Worm (Caenorhabditis elegans) whole organism, early embryonic: ENCODE measurements around the gene C10B5.1.

ENCODE experiments used
- B0310.2 ChIP-seq: sonication (generic microtip); optimal IDR thresholded peaks from 2 replicates; lab custom pipeline; 2016; ENCODE audit warnings: mild to moderate bottlenecking, missing genetic modification characterization, missing compliant biosample characterization
- F13C5.2 ChIP-seq: sonication (generic microtip); optimal IDR thresholded peaks from 2 replicates; lab custom pipeline; 2017; ENCODE audit warnings: mild to moderate bottlenecking, missing genetic modification characterization, inconsistent platforms, missing compliant biosample characterization
- aly-1 ChIP-seq: sonication (generic microtip); optimal IDR thresholded peaks from 2 replicates; lab custom pipeline; 2016; ENCODE audit warnings: missing genetic modification characterization, missing compliant biosample characterization
- ama-1 ChIP-seq: fragments of 150-350 bp; optimal IDR thresholded peaks from 2 replicates; lab custom pipeline; 2014
- ceh-13 ChIP-seq: fragments of 200-800 bp; sonication (Bioruptor generic); optimal IDR thresholded peaks from 2 replicates; lab custom pipeline; 2018; ENCODE audit warnings: mild to moderate bottlenecking, missing genetic modification characterization, missing compliant biosample characterization
- ceh-36 ChIP-seq: sonication (generic microtip); optimal IDR thresholded peaks from 2 replicates; lab custom pipeline; 2016; ENCODE audit warnings: missing genetic modification characterization, inconsistent platforms, missing compliant biosample characterization
- ets-7 ChIP-seq: sonication (generic microtip); optimal IDR thresholded peaks from 2 replicates; lab custom pipeline; 2016; ENCODE audit warnings: missing genotype, missing genetic modification characterization, missing compliant biosample characterization
- flt-1 ChIP-seq: fragments of 200-800 bp; sonication (Bioruptor generic); IDR thresholded peaks from 2 replicates; pipeline ENCODE4 v1.3.6; 2022; ENCODE audit warnings: missing genetic modification characterization, missing compliant biosample characterization
- hmbx-1 ChIP-seq: sonication (generic microtip); optimal IDR thresholded peaks from 2 replicates; lab custom pipeline; 2016; ENCODE audit warnings: mild to moderate bottlenecking, missing genetic modification characterization, missing compliant biosample characterization
- hmg-4 ChIP-seq: fragments of 200-800 bp; sonication (Bioruptor generic); optimal IDR thresholded peaks from 2 replicates; lab custom pipeline; 2018; ENCODE audit warnings: mild to moderate bottlenecking, missing genetic modification characterization, missing compliant biosample characterization
- hnd-1 ChIP-seq: sonication (generic microtip); optimal IDR thresholded peaks from 2 replicates; lab custom pipeline; 2016; ENCODE audit warnings: missing genetic modification characterization, missing compliant biosample characterization
- pes-1 ChIP-seq: fragments of 200-800 bp; sonication (Bioruptor generic); IDR thresholded peaks from 2 replicates; pipeline ENCODE4 v1.3.6; 2022; ENCODE audit warnings: missing genetic modification reagents, missing genetic modification characterization, missing compliant biosample characterization
- scrt-1 ChIP-seq: fragments of 200-800 bp; sonication (Bioruptor generic); IDR thresholded peaks from 2 replicates; pipeline ENCODE4 v1.3.6; 2022; ENCODE audit warnings: missing genetic modification characterization, missing compliant biosample characterization
- sea-1 ChIP-seq: fragments of 200-800 bp; sonication (Bioruptor generic); conservative IDR thresholded peaks from 2 replicates; pipeline ENCODE4 v1.3.6; 2022; ENCODE audit warnings: missing genetic modification characterization, missing compliant biosample characterization
- tbx-11 ChIP-seq: fragments of 200-800 bp; sonication (Bioruptor generic); IDR thresholded peaks from 2 replicates; pipeline ENCODE4 v1.3.6; 2022; ENCODE audit warnings: missing genetic modification characterization, missing compliant biosample characterization
- tbx-37 ChIP-seq: fragments of 200-800 bp; sonication (Bioruptor generic); conservative IDR thresholded peaks from 2 replicates; pipeline ENCODE4 v1.3.6; 2022; ENCODE audit warnings: missing genetic modification reagents, missing genetic modification characterization, missing compliant biosample characterization
- tra-4 ChIP-seq: sonication (generic microtip); optimal IDR thresholded peaks from 2 replicates; lab custom pipeline; 2017; ENCODE audit warnings: missing genetic modification characterization, missing compliant biosample characterization

C10B5.1 gene

ce11 chrV:8610633-8611404, 29.8 kb downstream of the C10B5.1 start, which contains the start of gene fip-4:
TSS of gene fip-4 (minus strand) at chrV:8611268.
- TF ChIP-seq ama-1 (lab: Kevin White, UChicago) (no peak), tra-4 (no peak), sea-1 (GFP tag; lab: Robert Waterston, UW) (no peak), ets-7 (tag; lab: Kevin White, UChicago) (no peak), hmg-4 (GFP tag; lab: Kevin White, UChicago) (no peak), tbx-37 (no peak), scrt-1 (no peak), flt-1 (GFP tag; lab: Robert Waterston, UW) (no peak), tbx-11 (no peak), hmbx-1 (tag; lab: Kevin White, UChicago) (no peak), ceh-13 (no peak), aly-1 (tag; lab: Kevin White, UChicago) (no peak), ceh-36 (tag; lab: Kevin White, UChicago) (no peak)

ce11 chrV:8615711-8616110, 34.6 kb downstream of the C10B5.1 start:
- TF ChIP-seq F13C5.2 (tag; lab: Kevin White, UChicago) (no peak), pes-1 (GFP tag; lab: Robert Waterston, UW) (no peak), aly-1 (tag; lab: Kevin White, UChicago) (no peak), hmg-4 (GFP tag; lab: Kevin White, UChicago) (no peak), ceh-13 (no peak), hnd-1 (tag; lab: Kevin White, UChicago) (no peak), tra-4 (no peak)

ce11 chrV:8618738-8619137, 37.7 kb downstream of the C10B5.1 start, which contains the start of gene grd-5:
TSS of gene grd-5 (plus strand) at chrV:8619032.
- TF ChIP-seq B0310.2 (tag; lab: Kevin White, UChicago) (no peak), flt-1 (GFP tag; lab: Robert Waterston, UW) (no peak), ceh-13 (no peak), tbx-37 (no peak), ets-7 (tag; lab: Kevin White, UChicago) (no peak), ceh-36 (tag; lab: Kevin White, UChicago) (no peak), aly-1 (tag; lab: Kevin White, UChicago) (no peak), pes-1 (GFP tag; lab: Robert Waterston, UW) (no peak), F13C5.2 (tag; lab: Kevin White, UChicago) (no peak), sea-1 (GFP tag; lab: Robert Waterston, UW) (no peak), hnd-1 (tag; lab: Kevin White, UChicago) (no peak), scrt-1 (no peak), ama-1 (lab: Kevin White, UChicago) (no peak)

- TF ChIP-seq B0310.2 (tag; lab: Kevin White, UChicago), result no peak
- no peak for TF ChIP-seq ceh-36 (tag; lab: Kevin White, UChicago)
- TF ChIP-seq hmg-4 (GFP tag; lab: Kevin White, UChicago), result no peak
- no peak for TF ChIP-seq tra-4
- TF ChIP-seq tbx-37, result no peak
- TF ChIP-seq sea-1 (GFP tag; lab: Robert Waterston, UW), result no peak
- TF ChIP-seq ets-7 (tag; lab: Kevin White, UChicago), result no peak
- no peak for TF ChIP-seq aly-1 (tag; lab: Kevin White, UChicago)
- no peak for TF ChIP-seq pes-1 (GFP tag; lab: Robert Waterston, UW)
- TF ChIP-seq ama-1 (lab: Kevin White, UChicago), result no peak
- no peak for TF ChIP-seq scrt-1
- TF ChIP-seq tbx-11, result no peak
- no peak for TF ChIP-seq ceh-13
- TF ChIP-seq flt-1 (GFP tag; lab: Robert Waterston, UW), result no peak
Measured at ce11 chrV:8621213-8621612, 40.2 kb downstream of the C10B5.1 start, which contains the start of gene idpc-2. TSS of gene idpc-2 (minus strand) at chrV:8621313.

ce11 chrV:8622314-8622713, 41.3 kb downstream of the C10B5.1 start, which contains the start of gene F41E6.1:
TSS of gene F41E6.1 (plus strand) at chrV:8622614.
- TF ChIP-seq pes-1 (GFP tag; lab: Robert Waterston, UW) (no peak), hmbx-1 (tag; lab: Kevin White, UChicago) (no peak), scrt-1 (no peak)

- no peak for TF ChIP-seq flt-1 (GFP tag; lab: Robert Waterston, UW)
- no peak for TF ChIP-seq tbx-37
- TF ChIP-seq ama-1 (lab: Kevin White, UChicago), result no peak
- no peak for TF ChIP-seq sea-1 (GFP tag; lab: Robert Waterston, UW)
- no peak for TF ChIP-seq F13C5.2 (tag; lab: Kevin White, UChicago)
- TF ChIP-seq scrt-1, result no peak
- TF ChIP-seq pes-1 (GFP tag; lab: Robert Waterston, UW), result no peak
Measured at ce11 chrV:8623754-8624153, 42.7 kb downstream of the C10B5.1 start, which contains the start of gene F41E6.17. TSS of gene F41E6.17 (plus strand) at chrV:8624101.

- no peak for TF ChIP-seq flt-1 (GFP tag; lab: Robert Waterston, UW)
- TF ChIP-seq scrt-1, result no peak
- TF ChIP-seq ceh-13, result no peak
Measured at ce11 chrV:8626406-8626805, 45.3 kb downstream of the C10B5.1 start.

- TF ChIP-seq flt-1 (GFP tag; lab: Robert Waterston, UW) (no peak), hmg-4 (GFP tag; lab: Kevin White, UChicago) (no peak), ceh-13 (no peak), sea-1 (GFP tag; lab: Robert Waterston, UW) (no peak), ceh-36 (tag; lab: Kevin White, UChicago) (no peak), ets-7 (tag; lab: Kevin White, UChicago) (no peak), scrt-1 (no peak), tbx-11 (no peak), tra-4 (no peak), B0310.2 (tag; lab: Kevin White, UChicago) (no peak), pes-1 (GFP tag; lab: Robert Waterston, UW) (no peak), hnd-1 (tag; lab: Kevin White, UChicago) (no peak), tbx-37 (no peak), hmbx-1 (tag; lab: Kevin White, UChicago) (no peak), aly-1 (tag; lab: Kevin White, UChicago) (no peak), ama-1 (lab: Kevin White, UChicago) (no peak), F13C5.2 (tag; lab: Kevin White, UChicago) (no peak)
Measured at ce11 chrV:8627580-8627979, 46.5 kb downstream of the C10B5.1 start.
